Worm (Caenorhabditis elegans): ENCODE data around the gene Y37D8A.5.

ce11 chrIII:12880704-12881103, 25.4 kb upstream of the Y37D8A.5 start:
- TF ChIP-seq him-1 (tag; optimal IDR thresholded peaks at IDR 0.05): no peak
- TF ChIP-seq W03F9.2 (tag; optimal IDR thresholded peaks at IDR 0.05): no peak
- no peak for TF ChIP-seq dao-5 (tag; optimal IDR thresholded peaks at IDR 0.05)

Measured in whole organism, L4/young adult.